Worm (Caenorhabditis elegans) whole organism, L2 larva: Measurements from ENCODE around the gene tre-5.
"Not testable (repeated sequence)": the region's sequence is repeated elsewhere in the genome, so short reads cannot be mapped to it uniquely, and the experiment has no call there.

Source experiments
- C34F6.9 ChIP-seq: fragments of 150-350 bp; optimal IDR thresholded peaks from 2 replicates; lab custom pipeline; 2014; ENCODE audit warnings: missing biosample characterization, missing genetic modification characterization
- F13H6.1 ChIP-seq: sonication (generic microtip); optimal IDR thresholded peaks from 2 replicates; lab custom pipeline; 2016; ENCODE audit warnings: missing genetic modification characterization, missing compliant biosample characterization
- R02D3.7 ChIP-seq: fragments of 150-350 bp; optimal IDR thresholded peaks from 2 replicates; lab custom pipeline; 2014; ENCODE audit warnings: missing biosample characterization, missing genetic modification characterization
- Y55F3AM.14 ChIP-seq: fragments of 200-800 bp; sonication (Bioruptor generic); optimal IDR thresholded peaks from 2 replicates; lab custom pipeline; 2018; ENCODE audit warnings: mild to moderate bottlenecking, missing genetic modification characterization, missing compliant biosample characterization
- ZK546.5 ChIP-seq: sonication (generic microtip); optimal IDR thresholded peaks from 2 replicates; lab custom pipeline; 2017; ENCODE audit warnings: missing biosample characterization, missing genetic modification characterization
- alr-1 ChIP-seq: fragments of 150-350 bp; optimal IDR thresholded peaks from 2 replicates; lab custom pipeline; 2014; ENCODE audit warnings: missing biosample characterization, missing genetic modification characterization
- aly-2 ChIP-seq: fragments of 150-350 bp; optimal IDR thresholded peaks from 2 replicates; lab custom pipeline; 2014; ENCODE audit warnings: missing biosample characterization, missing genetic modification characterization
- blmp-1 ChIP-seq: sonication (generic microtip); optimal IDR thresholded peaks from 2 replicates; lab custom pipeline; 2017; ENCODE audit warnings: missing genetic modification characterization, mild to moderate bottlenecking, missing compliant biosample characterization, antibody characterized with exemption, moderate library complexity; ENCODE audit not compliant: insufficient read depth
- ceh-16 ChIP-seq: fragments of 150-350 bp; optimal IDR thresholded peaks from 2 replicates; lab custom pipeline; 2014; ENCODE audit warnings: missing biosample characterization, missing genetic modification characterization
- ceh-82 ChIP-seq: fragments of 150-350 bp; optimal IDR thresholded peaks from 2 replicates; lab custom pipeline; 2014; ENCODE audit warnings: missing biosample characterization, missing genetic modification characterization
- crh-2 ChIP-seq: sonication (generic microtip); optimal IDR thresholded peaks from 2 replicates; lab custom pipeline; 2017; ENCODE audit warnings: missing biosample characterization, missing genetic modification characterization
- dmd-4 ChIP-seq: sonication (generic microtip); optimal IDR thresholded peaks from 2 replicates; lab custom pipeline; 2017; ENCODE audit warnings: missing biosample characterization, missing genetic modification characterization
- egl-27 ChIP-seq: sonication (generic microtip); optimal IDR thresholded peaks from 3 replicates; lab custom pipeline; 2017; ENCODE audit warnings: missing biosample characterization, missing genetic modification reagents, missing genetic modification characterization
- elt-3 ChIP-seq: sonication (generic microtip); optimal IDR thresholded peaks from 2 replicates; lab custom pipeline; 2017; ENCODE audit warnings: missing biosample characterization, missing genetic modification characterization
- gmeb-1 ChIP-seq: fragments of 150-350 bp; optimal IDR thresholded peaks from 2 replicates; lab custom pipeline; 2014; ENCODE audit warnings: missing biosample characterization, missing genetic modification characterization
- lin-11 ChIP-seq: fragments of 150-350 bp; sonication (generic microtip); optimal IDR thresholded peaks from 2 replicates; lab custom pipeline; 2014; ENCODE audit warnings: missing biosample characterization, missing genetic modification characterization, inconsistent platforms, mixed read lengths
- lin-13 ChIP-seq: fragments of 150-350 bp; optimal IDR thresholded peaks from 2 replicates; lab custom pipeline; 2014; ENCODE audit warnings: missing biosample characterization, missing genetic modification reagents, missing genetic modification characterization
- lin-39 ChIP-seq: fragments of 150-350 bp; optimal IDR thresholded peaks from 2 replicates; lab custom pipeline; 2014; ENCODE audit warnings: missing biosample characterization, missing genetic modification reagents, missing genetic modification characterization
- lsy-2 ChIP-seq, 2 experiments: fragments of 150-350 bp in 1 of 2; sonication (generic microtip) in 1 of 2; optimal IDR thresholded peaks; 2 replicates each; lab custom pipeline; 2014 to 2017; ENCODE audit warnings: missing biosample characterization in 2 of 2, missing genetic modification characterization in 2 of 2
- mab-5 ChIP-seq: fragments of 150-350 bp; optimal IDR thresholded peaks from 2 replicates; lab custom pipeline; 2014; ENCODE audit warnings: missing biosample characterization, missing genetic modification characterization
- mdl-1 ChIP-seq, 2 experiments: fragments of 150-350 bp in 1 of 2; sonication (generic microtip) in 1 of 2; optimal IDR thresholded peaks; 2 replicates each; lab custom pipeline; 2017; ENCODE audit warnings: missing biosample characterization in 2 of 2, missing genetic modification characterization in 2 of 2
- nhr-11 ChIP-seq: fragments of 150-350 bp; optimal IDR thresholded peaks from 2 replicates; lab custom pipeline; 2014; ENCODE audit warnings: missing biosample characterization, missing genetic modification characterization
- nhr-12 ChIP-seq: fragments of 150-350 bp; optimal IDR thresholded peaks from 2 replicates; lab custom pipeline; 2014; ENCODE audit warnings: missing biosample characterization, missing genetic modification characterization
- nhr-21 ChIP-seq: fragments of 150-350 bp; optimal IDR thresholded peaks from 2 replicates; lab custom pipeline; 2014; ENCODE audit warnings: missing biosample characterization, missing genetic modification characterization
- nhr-25 ChIP-seq: fragments of 150-350 bp; sonication (generic microtip); optimal IDR thresholded peaks from 3 replicates; lab custom pipeline; 2014; ENCODE audit warnings: missing biosample characterization, missing genetic modification characterization
- nhr-6 ChIP-seq: fragments of 150-350 bp; optimal IDR thresholded peaks from 2 replicates; lab custom pipeline; 2014; ENCODE audit warnings: missing biosample characterization, missing genetic modification characterization
- nhr-77 ChIP-seq: fragments of 150-350 bp; optimal IDR thresholded peaks from 2 replicates; lab custom pipeline; 2014; ENCODE audit warnings: missing biosample characterization, missing genetic modification characterization
- peb-1 ChIP-seq: fragments of 150-350 bp; optimal IDR thresholded peaks from 2 replicates; lab custom pipeline; 2014; ENCODE audit warnings: missing biosample characterization, missing genetic modification characterization
- sem-4 ChIP-seq: fragments of 150-350 bp; optimal IDR thresholded peaks from 2 replicates; lab custom pipeline; 2014; ENCODE audit warnings: missing biosample characterization, missing genetic modification reagents, missing genetic modification characterization
- skn-1 ChIP-seq: sonication (generic microtip); optimal IDR thresholded peaks from 2 replicates; lab custom pipeline; 2017; ENCODE audit warnings: missing biosample characterization, missing genetic modification characterization
- sma-3 ChIP-seq: sonication (generic microtip); optimal IDR thresholded peaks from 2 replicates; lab custom pipeline; 2016; ENCODE audit warnings: missing genetic modification reagents, missing genetic modification characterization, missing compliant biosample characterization
- sma-9 ChIP-seq, 2 experiments: fragments of 150-350 bp in 1 of 2; sonication (generic microtip) in 1 of 2; optimal IDR thresholded peaks; 2 replicates each; lab custom pipeline; 2014 to 2016; ENCODE audit warnings: missing genetic modification characterization in 2 of 2, mild to moderate bottlenecking in 1 of 2, missing biosample characterization in 1 of 2, missing compliant biosample characterization in 1 of 2, missing genetic modification reagents in 1 of 2, moderate library complexity in 1 of 2
- unc-55 ChIP-seq: fragments of 150-350 bp; sonication (generic microtip); optimal IDR thresholded peaks from 3 replicates; lab custom pipeline; 2014; ENCODE audit warnings: missing biosample characterization, missing genetic modification reagents, missing genetic modification characterization
- zag-1 ChIP-seq: fragments of 150-350 bp; optimal IDR thresholded peaks from 2 replicates; lab custom pipeline; 2014; ENCODE audit warnings: missing biosample characterization, missing genetic modification characterization
- ztf-11 ChIP-seq: sonication (generic microtip); optimal IDR thresholded peaks from 2 replicates; lab custom pipeline; 2017; ENCODE audit warnings: missing biosample characterization, missing genetic modification characterization
- ztf-4 ChIP-seq: fragments of 150-350 bp; optimal IDR thresholded peaks from 2 replicates; lab custom pipeline; 2014; ENCODE audit warnings: missing biosample characterization, missing genetic modification characterization

The tre-5 gene

ce11 chrII:55204-55603, at the start of gene tre-5:
TSS of gene tre-5 (minus strand) at chrII:55304.
- no peak for TF ChIP-seq aly-2 (tag; lab: Kevin White, UChicago)
- TF ChIP-seq unc-55 (GFP tag; lab: Kevin White, UChicago): no peak
- no peak for TF ChIP-seq mdl-1 (tag; optimal IDR thresholded peaks at IDR 0.05; lab: Kevin White, UChicago)
- TF ChIP-seq peb-1 (tag; lab: Kevin White, UChicago): no peak
- TF ChIP-seq, all 48 proteins: peak for 0

DNA sequence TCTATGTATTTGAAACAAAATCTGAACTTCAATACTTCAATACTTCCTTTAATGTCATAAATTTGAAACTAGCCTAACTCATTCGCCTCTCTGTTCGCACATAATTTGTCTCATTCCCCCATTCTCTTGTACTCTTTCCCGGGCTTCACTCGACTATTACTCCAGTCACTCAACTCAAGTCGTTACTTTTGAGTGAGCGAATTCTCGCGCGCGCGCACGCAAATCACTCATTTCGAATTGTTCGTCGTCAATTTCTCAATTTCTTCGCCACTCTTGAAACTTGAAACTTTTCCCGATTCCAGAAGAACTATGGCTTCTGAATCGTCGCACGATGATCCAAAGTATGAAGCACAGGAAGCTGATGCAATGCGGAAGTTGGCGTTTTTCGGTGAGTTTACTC, 49.1 kb upstream of the tre-5 start, which contains the start of gene col-68:
col-68 (plus strand) TSS at position 301 of the 400 bp plus-strand sequence.
- TF ChIP-seq lsy-2 (tag; optimal IDR thresholded peaks at IDR 0.05; lab: Kevin White, UChicago) (no peak), lin-11 (tag; lab: Kevin White, UChicago) (no peak), ztf-11 (no peak), nhr-11 (tag; lab: Kevin White, UChicago) (no peak), gmeb-1 (no peak)
- TF ChIP-seq, all 48 proteins: peak for 0

ce11 chrII:101176-101575, 46.1 kb upstream of the tre-5 start:
- TF ChIP-seq alr-1 (tag; lab: Kevin White, UChicago): no peak
- TF ChIP-seq egl-27: no peak
- TF ChIP-seq ZK546.5 (tag; lab: Kevin White, UChicago): no peak
- no peak for TF ChIP-seq nhr-12 (tag; lab: Kevin White, UChicago)
- TF ChIP-seq mdl-1 (tag; optimal IDR thresholded peaks at IDR 0.05; lab: Kevin White, UChicago): no peak
- TF ChIP-seq peb-1 (tag; lab: Kevin White, UChicago): no peak
- TF ChIP-seq mab-5 (tag; lab: Kevin White, UChicago): no peak
- TF ChIP-seq blmp-1 (tag; lab: Kevin White, UChicago): no peak
- TF ChIP-seq ceh-82 (tag; lab: Kevin White, UChicago): no peak
- no peak for TF ChIP-seq sma-9 (GFP tag; optimal IDR thresholded peaks at IDR 0.05; lab: Kevin White, UChicago)
- no peak for TF ChIP-seq sma-9 (tag; optimal IDR thresholded peaks at IDR 0.05; lab: Kevin White, UChicago)
- TF ChIP-seq lin-39: no peak
- no peak for TF ChIP-seq dmd-4
- no peak for TF ChIP-seq sma-3
- TF ChIP-seq nhr-77 (tag; lab: Kevin White, UChicago): no peak
- TF ChIP-seq ztf-4 (tag; lab: Kevin White, UChicago): no peak
- TF ChIP-seq F13H6.1: no peak
- TF ChIP-seq elt-3 (tag; lab: Kevin White, UChicago): no peak
- TF ChIP-seq skn-1 (tag; lab: Kevin White, UChicago): no peak
- TF ChIP-seq, all 48 proteins: peak for 0

- not testable (repeated sequence) for TF ChIP-seq nhr-25 (tag; lab: Kevin White, UChicago); Y55F3AM.14 (GFP tag; lab: Kevin White, UChicago); zag-1 (tag; lab: Kevin White, UChicago)
These were observed 43.8 kb upstream of the tre-5 start, which contains the start of gene C50D2.10 for ce11 chrII:98894-99293. TSS of gene C50D2.10 (plus strand) at chrII:99138.

ce11 chrII:97992-98763, 43.1 kb upstream of the tre-5 start, which contains the start of the genes luc-7L3 and sftb-6:
TSS of gene luc-7L3 (minus strand) at chrII:98027.
TSS of gene sftb-6 (plus strand) at chrII:98404.
- TF ChIP-seq lsy-2 (tag; optimal IDR thresholded peaks at IDR 0.05; lab: Kevin White, UChicago) (peak; percentile 54 to 83), ztf-4 (tag; lab: Kevin White, UChicago) (no peak), sma-3 (peak; percentile 52), nhr-25 (tag; lab: Kevin White, UChicago) (peak; percentile 43), ceh-16 (tag; lab: Kevin White, UChicago) (no peak), lin-13 (peak; percentile 57), nhr-6 (tag; lab: Kevin White, UChicago) (peak; percentile 20), unc-55 (GFP tag; lab: Kevin White, UChicago) (peak; percentile 74), crh-2 (tag; lab: Kevin White, UChicago) (peak; percentile 40), sem-4 (tag; lab: Kevin White, UChicago) (no peak), nhr-21 (tag; lab: Kevin White, UChicago) (peak; percentile 19), gmeb-1 (peak; percentile 74), blmp-1 (tag; lab: Kevin White, UChicago) (no peak), sma-9 (GFP tag; optimal IDR thresholded peaks at IDR 0.05; lab: Kevin White, UChicago) (no peak), sma-9 (tag; optimal IDR thresholded peaks at IDR 0.05; lab: Kevin White, UChicago) (no peak), ztf-11 (no peak), C34F6.9 (tag; lab: Kevin White, UChicago) (peak; percentile 78), R02D3.7 (tag; lab: Kevin White, UChicago) (peak; percentile 93)
